Fruit fly (Drosophila melanogaster): ENCODE results near the gene tgo.
A peak's percentile ranks its signal among the peaks of the same experiment; 100 is the strongest.

The tgo gene

dm6 chr3R:8992928-8993579 is 26.8 kb downstream of the tgo start, which contains the start of gene CG11975 (continued):
- TF ChIP-seq CG2678 (tag; optimal IDR thresholded peaks at IDR 0.05) (no peak), hbn (GFP tag; IDR thresholded peaks at IDR 0.05; ENCODE audit: partially characterized antibody) (peak; percentile 52; the same call in 1 of the 2 replicates), jigr1 (GFP tag; IDR thresholded peaks at IDR 0.05) (no peak), inv (GFP tag; IDR thresholded peaks at IDR 0.05; ENCODE audit: partially characterized antibody) (peak; percentile 63), CG17385 (GFP tag; optimal IDR thresholded peaks at IDR 0.05) (no peak), CG12299 (tag; optimal IDR thresholded peaks at IDR 0.05) (peak; percentile 49), CHES-1-like (GFP tag; optimal IDR thresholded peaks at IDR 0.05) (peak; percentile 94), CG1529 (GFP tag; optimal IDR thresholded peaks at IDR 0.05) (peak; percentile 51), Dad (GFP tag; optimal IDR thresholded peaks at IDR 0.05) (peak; percentile 70), Nf-YC (tag; optimal IDR thresholded peaks at IDR 0.05) (no peak), CG4730 (GFP tag; IDR thresholded peaks at IDR 0.05) (0 out of 2 replicates have a peak, but pooled peaks have one; percentile 24), mirr (GFP tag; optimal IDR thresholded peaks at IDR 0.05) (peak; percentile 59), CG2120 (GFP tag; optimal IDR thresholded peaks at IDR 0.05) (peak; percentile 92), CG6791 (GFP tag; IDR thresholded peaks at IDR 0.05; ENCODE audit: partially characterized antibody) (peak; percentile 65; the same call in 2 of the 3 replicates), B-H1 (GFP tag; IDR thresholded peaks at IDR 0.05) (no peak), pan (optimal IDR thresholded peaks at IDR 0.05) (no peak), pan (GFP tag; optimal IDR thresholded peaks at IDR 0.05 in 1 of 2, IDR thresholded peaks at IDR 0.05 in 1 of 2) (peak in 1 of 2 experiments; percentile 24), dimm (GFP tag; IDR thresholded peaks at IDR 0.05) (no peak), lmd (GFP tag; IDR thresholded peaks at IDR 0.05) (peak; percentile 70), Hmr (GFP tag; optimal IDR thresholded peaks at IDR 0.05) (peak; percentile 80), Dbx (GFP tag; IDR thresholded peaks at IDR 0.05) (peak; percentile 81; the same call in 2 of the 3 replicates), CG8765 (GFP tag; IDR thresholded peaks at IDR 0.05) (peak; percentile 57), CG6683 (GFP tag; optimal IDR thresholded peaks at IDR 0.05) (peak; percentile 60), CG11560 (tag; IDR thresholded peaks at IDR 0.05) (no peak; the same call in 2 of the 3 replicates), CG9609 (GFP tag; optimal IDR thresholded peaks at IDR 0.05) (peak; percentile 79), CG17186 (GFP tag; optimal IDR thresholded peaks at IDR 0.05) (no peak), CG10654 (GFP tag; optimal IDR thresholded peaks at IDR 0.05) (peak; percentile 69), CG3838 (GFP tag; optimal IDR thresholded peaks at IDR 0.05) (no peak), Xrp1 (GFP tag; IDR thresholded peaks at IDR 0.05) (peak; percentile 70; the same call in 1 of the 2 replicates), HLH54F (GFP tag; optimal IDR thresholded peaks at IDR 0.05) (peak; percentile 92), CG15514 (GFP tag; optimal IDR thresholded peaks at IDR 0.05) (peak; percentile 77), CG3847 (GFP tag; IDR thresholded peaks at IDR 0.05) (peak; percentile 86), Atf-2 (GFP tag; optimal IDR thresholded peaks at IDR 0.05) (peak; percentile 70), bigmax (GFP tag; optimal IDR thresholded peaks at IDR 0.05) (no peak), CG1792 (GFP tag; optimal IDR thresholded peaks at IDR 0.05) (peak; percentile 68), CG2889 (GFP tag; IDR thresholded peaks at IDR 0.05) (0 out of 3 replicates have a peak, but pooled peaks have one; percentile 37), shn (GFP tag; optimal IDR thresholded peaks at IDR 0.05) (peak; percentile 88), mam (GFP tag; optimal IDR thresholded peaks at IDR 0.05) (peak; percentile 90), Hr51 (GFP tag; optimal IDR thresholded peaks at IDR 0.05) (peak in 1 of 2 experiments; percentile 86), ac (GFP tag; optimal IDR thresholded peaks at IDR 0.05) (no peak), pros (GFP tag; optimal IDR thresholded peaks at IDR 0.05) (peak; percentile 47), Myb (GFP tag; optimal IDR thresholded peaks at IDR 0.05) (peak; percentile 74), CG10565 (GFP tag; optimal IDR thresholded peaks at IDR 0.05) (no peak), CG9797 (GFP tag; optimal IDR thresholded peaks at IDR 0.05) (peak; percentile 24), CG2875 (GFP tag; optimal IDR thresholded peaks at IDR 0.05) (no peak), zfh1 (GFP tag; IDR thresholded peaks at IDR 0.05) (peak; percentile 58), Med (GFP tag) (peak; percentile 97), ap (GFP tag; IDR thresholded peaks at IDR 0.05) (0 out of 2 replicates have a peak, but pooled peaks have one; percentile 5), CG18599 (GFP tag; optimal IDR thresholded peaks at IDR 0.05) (peak; percentile 80)

Data from whole organism, embryonic.